Worm (Caenorhabditis elegans): ENCODE measurements around the gene msp-79.
A peak's percentile ranks its signal among the peaks of the same experiment; 100 is the strongest.

msp-79 gene

ce11 chrIV:9756647-9757424 is 10.1 kb downstream of the msp-79 start (continued):
- TF ChIP-seq mdl-1 (tag; optimal IDR thresholded peaks at IDR 0.05) (peak in 1 of 2 experiments; percentile 57), F44E2.7 (GFP tag; IDR thresholded peaks at IDR 0.05) (no peak), cey-2 (tag; optimal IDR thresholded peaks at IDR 0.05; ENCODE audit: borderline replicate concordance, insufficient read depth) (peak; percentile 6), D1046.2 (GFP tag; IDR thresholded peaks at IDR 0.05) (no peak), dmd-9 (GFP tag; IDR thresholded peaks at IDR 0.05) (no peak), F26F4.8 (GFP tag; conservative IDR thresholded peaks at IDR 0.05) (no peak), set-16 (GFP tag; IDR thresholded peaks at IDR 0.05) (no peak), pqm-1 (tag; optimal IDR thresholded peaks at IDR 0.05) (peak; percentile 60), egl-43 (GFP tag; IDR thresholded peaks at IDR 0.05) (no peak), zip-2 (tag; optimal IDR thresholded peaks at IDR 0.05) (no peak), ceh-32 (tag; optimal IDR thresholded peaks at IDR 0.05; ENCODE audit: poor library complexity) (no peak), lin-38 (GFP tag; IDR thresholded peaks at IDR 0.05) (no peak), pha-4 (GFP tag; IDR thresholded peaks at IDR 0.05) (no peak), pha-4 (tag; optimal IDR thresholded peaks at IDR 0.05) (no peak), madf-5 (GFP tag; IDR thresholded peaks at IDR 0.05) (no peak), nhr-237 (tag; optimal IDR thresholded peaks at IDR 0.05) (no peak), ctbp-1 (GFP tag; IDR thresholded peaks at IDR 0.05) (0 out of 2 replicates have a peak, but pooled peaks have one; percentile 44), unc-130 (GFP tag; optimal IDR thresholded peaks at IDR 0.05) (no peak), nhr-76 (tag; optimal IDR thresholded peaks at IDR 0.05) (no peak), T26A8.4 (GFP tag; IDR thresholded peaks at IDR 0.05) (no peak), lsy-2 (tag; optimal IDR thresholded peaks at IDR 0.05) (peak in 1 of 2 experiments; percentile 24), ceh-20 (GFP tag; IDR thresholded peaks at IDR 0.05) (no peak), nhr-25 (tag; optimal IDR thresholded peaks at IDR 0.05; ENCODE audit: borderline replicate concordance, insufficient read depth) (peak; percentile 11), nhr-102 (tag; optimal IDR thresholded peaks at IDR 0.05) (no peak), lin-13 (GFP tag; optimal IDR thresholded peaks at IDR 0.05) (no peak), nhr-77 (tag; optimal IDR thresholded peaks at IDR 0.05) (peak; percentile 48), daf-19 (GFP tag; conservative IDR thresholded peaks at IDR 0.05) (no peak), daf-16 (GFP tag; optimal IDR thresholded peaks at IDR 0.05) (no peak), daf-16 (tag; optimal IDR thresholded peaks at IDR 0.05) (peak; percentile 56)

- TF ChIP-seq nhr-28 (tag; optimal IDR thresholded peaks at IDR 0.05) (peak; percentile 61), aly-2 (tag; optimal IDR thresholded peaks at IDR 0.05) (no peak)
These were observed 11.2 kb downstream of the msp-79 start for ce11 chrIV:9755713-9756112.

ce11 chrIV:9748342-9748741 is 18.6 kb downstream of the msp-79 start, which contains the start of gene C28D4.8:
TSS of gene C28D4.8 (minus strand) at chrIV:9748442.
- TF ChIP-seq daf-8 (GFP tag; IDR thresholded peaks at IDR 0.05) (no peak), tra-1 (GFP tag; IDR thresholded peaks at IDR 0.05) (no peak), nhr-42 (GFP tag; IDR thresholded peaks at IDR 0.05) (no peak), D1046.2 (GFP tag; IDR thresholded peaks at IDR 0.05) (no peak), zip-2 (tag; optimal IDR thresholded peaks at IDR 0.05) (no peak), mdl-1 (tag; optimal IDR thresholded peaks at IDR 0.05) (no peak), zfp-3 (GFP tag; conservative IDR thresholded peaks at IDR 0.05) (no peak), aly-2 (tag; optimal IDR thresholded peaks at IDR 0.05) (no peak), spr-1 (tag; optimal IDR thresholded peaks at IDR 0.05) (no peak), jun-1 (tag; optimal IDR thresholded peaks at IDR 0.05) (no peak), saeg-2 (GFP tag; IDR thresholded peaks at IDR 0.05) (no peak), T26A8.4 (GFP tag; IDR thresholded peaks at IDR 0.05) (no peak), egl-27 (tag; optimal IDR thresholded peaks at IDR 0.05) (no peak), spr-3 (GFP tag; optimal IDR thresholded peaks at IDR 0.05) (no peak), daf-16 (GFP tag; optimal IDR thresholded peaks at IDR 0.05) (no peak), daf-16 (tag; optimal IDR thresholded peaks at IDR 0.05) (no peak), unc-39 (tag; optimal IDR thresholded peaks at IDR 0.05) (no peak), attf-4 (tag; optimal IDR thresholded peaks at IDR 0.05) (no peak), lsy-2 (tag; optimal IDR thresholded peaks at IDR 0.05) (no peak), pha-4 (GFP tag; IDR thresholded peaks at IDR 0.05) (no peak), pha-4 (tag; optimal IDR thresholded peaks at IDR 0.05) (no peak)

Measured in whole organism, L4 larva.